Worm (Caenorhabditis elegans) whole organism, young adult: ENCODE measurements around the gene ZK250.13.
A peak's percentile ranks its signal among the peaks of the same experiment; 100 is the strongest.

ENCODE experiments used
- C06A6.2 ChIP-seq: fragments of 200-800 bp; sonication (Bioruptor generic); conservative IDR thresholded peaks from 2 replicates; pipeline ENCODE4 v1.3.6; 2022; ENCODE audit warnings: missing genetic modification characterization, missing compliant biosample characterization
- F23B12.7 ChIP-seq: sonication (generic microtip); optimal IDR thresholded peaks from 2 replicates; lab custom pipeline; 2017; ENCODE audit warnings: missing genetic modification characterization, mild to moderate bottlenecking, missing compliant biosample characterization, antibody characterized with exemption, moderate library complexity; ENCODE audit not compliant: insufficient read depth
- F52B5.7 ChIP-seq: sonication (generic microtip); optimal IDR thresholded peaks from 2 replicates; lab custom pipeline; 2016; ENCODE audit warnings: mild to moderate bottlenecking, missing genetic modification characterization, missing compliant biosample characterization
- K11D2.4 ChIP-seq: fragments of 200-800 bp; sonication (Bioruptor generic); IDR thresholded peaks from 2 replicates; pipeline ENCODE4 v1.3.6; 2022; ENCODE audit warnings: missing genetic modification reagents, missing genetic modification characterization, missing compliant biosample characterization
- T26A5.8 ChIP-seq: sonication (generic microtip); optimal IDR thresholded peaks from 2 replicates; lab custom pipeline; 2016; ENCODE audit warnings: missing genetic modification characterization, missing compliant biosample characterization
- Y56A3A.18 ChIP-seq: fragments of 200-800 bp; sonication (Bioruptor generic); IDR thresholded peaks from 2 replicates; pipeline ENCODE4 v1.3.6; 2022; ENCODE audit warnings: missing genetic modification reagents, missing genetic modification characterization, missing compliant biosample characterization
- Y67H2A.10 ChIP-seq: fragments of 200-800 bp; sonication (Bioruptor generic); conservative IDR thresholded peaks from 2 replicates; pipeline ENCODE4 v1.3.6; 2022; ENCODE audit warnings: missing genetic modification reagents, missing genetic modification characterization, missing compliant biosample characterization
- atf-7 ChIP-seq: sonication (generic microtip); optimal IDR thresholded peaks from 2 replicates; lab custom pipeline; 2017; ENCODE audit warnings: mild to moderate bottlenecking, missing genetic modification characterization, missing compliant biosample characterization
- athp-1 ChIP-seq: sonication (generic microtip); optimal IDR thresholded peaks from 2 replicates; lab custom pipeline; 2017; ENCODE audit warnings: mild to moderate bottlenecking, missing genetic modification characterization, missing compliant biosample characterization
- attf-5 ChIP-seq: fragments of 200-800 bp; sonication (Bioruptor generic); optimal IDR thresholded peaks from 2 replicates; lab custom pipeline; 2018; ENCODE audit warnings: mild to moderate bottlenecking, missing genetic modification characterization, missing compliant biosample characterization
- bed-1 ChIP-seq: fragments of 200-800 bp; sonication (Bioruptor generic); IDR thresholded peaks from 2 replicates; pipeline ENCODE4 v1.3.6; 2022; ENCODE audit warnings: missing genetic modification reagents, missing genetic modification characterization, missing compliant biosample characterization
- ccch-3 ChIP-seq: fragments of 200-800 bp; sonication (Bioruptor generic); optimal IDR thresholded peaks from 2 replicates; lab custom pipeline; 2018; ENCODE audit warnings: mild to moderate bottlenecking, missing genetic modification characterization, missing compliant biosample characterization
- ceh-91 ChIP-seq: fragments of 200-800 bp; sonication (Bioruptor generic); IDR thresholded peaks from 2 replicates; pipeline ENCODE4 v1.3.6; 2022; ENCODE audit warnings: missing genetic modification reagents, missing genetic modification characterization, missing compliant biosample characterization
- dpl-1 ChIP-seq: fragments of 150-350 bp; optimal IDR thresholded peaks from 2 replicates; lab custom pipeline; 2014; ENCODE audit warnings: missing biosample characterization, missing genetic modification reagents, missing genetic modification characterization
- egl-18 ChIP-seq: fragments of 200-800 bp; sonication (Bioruptor generic); IDR thresholded peaks from 2 replicates; pipeline ENCODE4 v1.3.6; 2022; ENCODE audit warnings: missing genetic modification reagents, missing genetic modification characterization, missing compliant biosample characterization
- egl-44 ChIP-seq: fragments of 200-800 bp; sonication (Bioruptor generic); IDR thresholded peaks from 2 replicates; pipeline ENCODE4 v1.3.6; 2022; ENCODE audit warnings: missing genetic modification reagents, missing genetic modification characterization, missing compliant biosample characterization
- fkh-3 ChIP-seq: sonication (generic microtip); optimal IDR thresholded peaks from 2 replicates; lab custom pipeline; 2016; ENCODE audit warnings: mild to moderate bottlenecking, missing genetic modification characterization, missing compliant biosample characterization
- gei-17 ChIP-seq: fragments of 200-800 bp; sonication (Bioruptor generic); optimal IDR thresholded peaks from 2 replicates; lab custom pipeline; 2018; ENCODE audit warnings: mild to moderate bottlenecking, missing genetic modification characterization, missing compliant biosample characterization
- him-1 ChIP-seq: sonication (generic microtip); optimal IDR thresholded peaks from 2 replicates; lab custom pipeline; 2016; ENCODE audit warnings: missing genotype, missing genetic modification reagents, missing genetic modification characterization, missing compliant biosample characterization
- hmg-20 ChIP-seq: fragments of 200-800 bp; sonication (Bioruptor generic); IDR thresholded peaks from 2 replicates; pipeline ENCODE4 v1.3.6; 2022; ENCODE audit warnings: missing genetic modification reagents, missing genetic modification characterization, missing compliant biosample characterization
- lsl-1 ChIP-seq: fragments of 200-800 bp; sonication (Bioruptor generic); optimal IDR thresholded peaks from 2 replicates; lab custom pipeline; 2018; ENCODE audit warnings: mild to moderate bottlenecking, missing genetic modification characterization, moderate library complexity, missing compliant biosample characterization
- madf-6 ChIP-seq: fragments of 200-800 bp; sonication (Bioruptor generic); IDR thresholded peaks from 2 replicates; pipeline ENCODE4 v1.3.6; 2022; ENCODE audit warnings: missing genetic modification reagents, missing genetic modification characterization, missing compliant biosample characterization
- mel-28 ChIP-seq: sonication (generic microtip); optimal IDR thresholded peaks from 2 replicates; lab custom pipeline; 2016; ENCODE audit warnings: borderline replicate concordance, mild to moderate bottlenecking, missing genetic modification characterization, missing compliant biosample characterization
- mxl-1 ChIP-seq: sonication (generic microtip); optimal IDR thresholded peaks from 2 replicates; lab custom pipeline; 2016; ENCODE audit warnings: missing genetic modification characterization, missing compliant biosample characterization
- nfyb-1 ChIP-seq: fragments of 200-800 bp; sonication (Bioruptor generic); IDR thresholded peaks from 2 replicates; pipeline ENCODE4 v1.3.6; 2022; ENCODE audit warnings: missing genetic modification reagents, missing genetic modification characterization, missing compliant biosample characterization
- nhr-80 ChIP-seq: sonication (generic microtip); optimal IDR thresholded peaks from 2 replicates; lab custom pipeline; 2016; ENCODE audit warnings: missing genetic modification characterization, missing compliant biosample characterization
- pha-4 ChIP-seq: fragments of 150-350 bp; sonication (generic microtip); optimal IDR thresholded peaks from 2 replicates; lab custom pipeline; 2014; ENCODE audit warnings: missing biosample characterization, missing genetic modification reagents, missing genetic modification characterization
- snpc-1.3 ChIP-seq: sonication (generic microtip); optimal IDR thresholded peaks from 2 replicates; lab custom pipeline; 2017; ENCODE audit warnings: missing genetic modification characterization, mild to moderate bottlenecking, missing compliant biosample characterization, antibody characterized with exemption, moderate library complexity, missing genotype, missing genetic modification reagents; ENCODE audit not compliant: insufficient read depth
- zfh-2 ChIP-seq: fragments of 200-800 bp; sonication (Bioruptor generic); conservative IDR thresholded peaks from 2 replicates; pipeline ENCODE4 v1.3.6; 2022; ENCODE audit warnings: missing genetic modification reagents, missing genetic modification characterization, missing compliant biosample characterization
- zim-3 ChIP-seq: sonication (generic microtip); optimal IDR thresholded peaks from 2 replicates; lab custom pipeline; 2017; ENCODE audit warnings: mild to moderate bottlenecking, missing genetic modification characterization, moderate library complexity, missing compliant biosample characterization
- ztf-26 ChIP-seq: sonication (generic microtip); optimal IDR thresholded peaks from 2 replicates; lab custom pipeline; 2017; ENCODE audit warnings: missing genetic modification characterization, missing compliant biosample characterization

ZK250.13 gene

ce11 chrII:1922665-1923187 is 16.8 kb downstream of the ZK250.13 start, which contains the start of the genes bath-2 and F52C6.4:
TSS of gene bath-2 (minus strand) at chrII:1922765.
TSS of gene F52C6.4 (plus strand) at chrII:1923137.
- TF ChIP-seq lsl-1 (GFP tag; lab: Kevin White, UChicago) (peak; percentile 84), atf-7 (tag; lab: Kevin White, UChicago) (no peak), madf-6 (GFP tag; lab: Robert Waterston, UW) (peak; percentile 44; the same call in 1 of the 2 replicates), Y67H2A.10 (no peak), gei-17 (no peak), mxl-1 (tag; lab: Kevin White, UChicago) (no peak), ztf-26 (tag; lab: Kevin White, UChicago) (no peak)

DNA sequence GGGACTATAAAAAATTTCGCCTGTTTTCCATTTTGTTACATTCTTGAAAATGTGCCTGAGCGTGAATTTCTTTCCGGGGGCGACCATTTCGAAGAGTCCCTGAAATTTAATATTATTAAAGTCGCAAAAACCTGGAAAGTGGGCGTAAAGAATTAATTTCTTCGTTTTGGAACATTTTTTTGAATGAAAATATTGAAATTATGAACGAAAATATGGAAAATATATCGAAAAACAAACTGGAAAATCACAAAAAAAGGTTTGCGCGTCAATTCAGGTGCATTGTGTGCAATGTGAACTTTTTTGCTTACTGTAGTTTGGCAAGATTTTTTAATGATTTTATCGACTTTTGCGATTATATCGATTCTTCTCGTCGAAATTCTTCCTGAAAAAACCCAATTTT is 18.5 kb downstream of the ZK250.13 start, which contains the start of gene bath-7:
TSS of gene bath-7 (minus strand) at position 101 of the 400 bp plus-strand sequence.
- TF ChIP-seq K11D2.4 (GFP tag; lab: Robert Waterston, UW) = no peak
- peak; percentile 52 for TF ChIP-seq lsl-1 (GFP tag; lab: Kevin White, UChicago)

DNA sequence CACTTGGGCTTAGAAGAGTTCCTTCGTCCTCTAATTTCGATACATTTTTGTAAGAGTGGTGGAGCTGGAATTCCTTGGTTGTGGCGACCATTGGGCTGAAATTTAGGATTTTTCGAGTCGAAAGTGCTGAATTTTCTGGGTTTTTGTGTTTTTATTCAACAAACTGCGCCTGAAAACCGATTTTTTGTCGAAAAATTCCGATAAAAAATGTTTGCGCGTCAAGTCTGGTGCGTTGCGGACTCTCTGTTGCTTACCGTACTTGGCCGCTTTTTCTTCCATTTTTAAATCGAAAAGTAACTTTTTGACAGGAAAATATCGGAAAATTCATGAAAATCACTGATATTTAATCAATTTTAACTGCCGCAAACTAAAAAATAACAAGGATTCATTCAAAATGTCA is 21.7 kb downstream of the ZK250.13 start, which contains the start of gene bath-4:
TSS of gene bath-4 (minus strand) at position 101 of the 400 bp plus-strand sequence.
- TF ChIP-seq zim-3 (no peak), F23B12.7 (tag; lab: Kevin White, UChicago) (no peak), lsl-1 (GFP tag; lab: Kevin White, UChicago) (peak; percentile 33)

DNA sequence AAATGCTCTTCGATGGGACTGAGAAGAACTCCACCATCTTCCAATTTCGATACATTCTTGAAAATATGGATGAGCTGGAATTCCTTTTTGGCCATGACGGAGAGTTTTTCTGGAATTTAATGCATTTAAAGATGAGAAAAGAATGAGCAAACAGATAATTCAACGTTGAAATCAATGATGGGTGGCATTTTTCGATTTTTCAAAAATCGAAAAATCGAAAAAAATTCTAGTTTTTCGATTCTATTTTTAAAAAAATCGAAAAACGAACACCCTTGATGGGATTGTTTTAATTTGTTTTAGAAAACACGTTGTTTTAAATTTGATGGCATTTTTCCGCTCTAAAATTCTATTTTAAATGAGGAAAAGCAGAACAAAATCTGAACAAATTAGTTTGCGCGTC is 26.8 kb downstream of the ZK250.13 start, which contains the start of gene math-31:
TSS of gene math-31 (minus strand) at position 101 of the 400 bp plus-strand sequence.
- TF ChIP-seq bed-1 (GFP tag; lab: Robert Waterston, UW) (no peak), Y56A3A.18 (GFP tag; lab: Robert Waterston, UW) (no peak), K11D2.4 (GFP tag; lab: Robert Waterston, UW) (no peak), attf-5 (GFP tag; lab: Kevin White, UChicago) (no peak), T26A5.8 (no peak), ccch-3 (no peak), mxl-1 (tag; lab: Kevin White, UChicago) (no peak), egl-18 (GFP tag; lab: Robert Waterston, UW) (no peak), fkh-3 (tag; lab: Kevin White, UChicago) (no peak), hmg-20 (GFP tag; lab: Robert Waterston, UW) (no peak), lsl-1 (GFP tag; lab: Kevin White, UChicago) (no peak), F52B5.7 (tag; lab: Kevin White, UChicago) (no peak), nfyb-1 (GFP tag; lab: Robert Waterston, UW) (no peak)

- TF ChIP-seq nhr-80 (tag; lab: Kevin White, UChicago) = peak; percentile 3
- TF ChIP-seq zfh-2 (GFP tag; lab: Robert Waterston, UW) = no peak
Measured at ce11 chrII:1905104-1905503, 34.4 kb downstream of the ZK250.13 start, which contains the start of gene math-22. TSS of gene math-22 (plus strand) at chrII:1905404.

ce11 chrII:1901981-1902380 is 37.6 kb downstream of the ZK250.13 start, which contains the start of gene math-23:
TSS of gene math-23 (plus strand) at chrII:1902281.
- TF ChIP-seq snpc-1.3 (tag; lab: Kevin White, UChicago) = no peak
- no peak for TF ChIP-seq athp-1 (tag; lab: Kevin White, UChicago)
- TF ChIP-seq him-1 (tag; lab: Kevin White, UChicago) = no peak
- TF ChIP-seq ceh-91 (GFP tag; lab: Robert Waterston, UW) = no peak
- no peak for TF ChIP-seq zim-3
- no peak for TF ChIP-seq mel-28 (tag; lab: Kevin White, UChicago)
- no peak for TF ChIP-seq C06A6.2 (GFP tag; lab: Robert Waterston, UW)
- no peak for TF ChIP-seq dpl-1
- no peak for TF ChIP-seq egl-44 (GFP tag; lab: Robert Waterston, UW)
- no peak for TF ChIP-seq pha-4 (tag; lab: Kevin White, UChicago)
